Fruit fly (Drosophila melanogaster): Measurements from ENCODE around the gene Rbcn-3B.

DNA sequence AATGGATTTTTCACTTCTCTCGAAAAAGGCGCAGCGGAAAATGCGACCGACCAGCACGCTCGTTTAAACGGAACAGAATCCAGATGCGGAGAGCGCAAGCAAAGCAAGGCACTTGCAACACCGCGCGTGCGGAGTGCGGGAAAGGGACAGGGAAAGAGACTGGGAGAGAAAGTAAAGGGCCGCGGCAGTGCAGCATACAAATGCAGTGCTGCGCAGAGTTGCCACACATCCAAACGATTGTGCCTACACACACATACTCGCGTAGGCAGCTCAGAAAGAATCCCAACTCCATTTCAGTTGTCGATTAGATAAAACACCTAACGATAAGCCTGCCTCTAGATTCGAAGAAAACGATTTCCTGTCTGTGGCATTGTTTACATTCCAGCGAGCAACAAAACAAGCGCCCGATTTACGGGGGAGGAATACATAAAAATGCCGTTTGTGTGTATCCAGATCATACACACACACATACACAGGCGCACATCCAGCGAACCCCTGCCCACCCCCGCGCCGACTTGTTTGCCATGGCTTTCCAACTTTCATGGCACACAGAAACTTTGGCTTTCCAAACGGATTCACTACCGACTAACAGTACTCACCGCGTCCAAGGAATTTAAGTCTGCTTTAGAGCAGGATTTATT, 9.2 kb upstream of the Rbcn-3B start:
- no peak for TF ChIP-seq eg (GFP tag; IDR thresholded peaks at IDR 0.05)
- no peak for TF ChIP-seq acj6 (GFP tag; optimal IDR thresholded peaks at IDR 0.05)
- peak; percentile 26 for TF ChIP-seq Lpt (GFP tag; optimal IDR thresholded peaks at IDR 0.05)
- no peak for TF ChIP-seq CG4318 (GFP tag; optimal IDR thresholded peaks at IDR 0.05)
- TF ChIP-seq vri (GFP tag; optimal IDR thresholded peaks at IDR 0.05) = no peak
- no peak for TF ChIP-seq Smox (GFP tag; optimal IDR thresholded peaks at IDR 0.05)
- 0 out of 3 replicates have a peak, but pooled peaks have one; percentile 12 for TF ChIP-seq CG6163 (GFP tag; IDR thresholded peaks at IDR 0.05)
- no peak for TF ChIP-seq CG16779 (tag; optimal IDR thresholded peaks at IDR 0.05)
- TF ChIP-seq ss (GFP tag; optimal IDR thresholded peaks at IDR 0.05) = peak in 1 of 2 experiments; percentile 46
- TF ChIP-seq CG6854 (GFP tag; optimal IDR thresholded peaks at IDR 0.05) = no peak
- TF ChIP-seq topi (GFP tag; optimal IDR thresholded peaks at IDR 0.05) = no peak
